Fruit fly (Drosophila melanogaster) whole organism, embryonic: ENCODE data around the gene Torsin.

Experiments used
- ATbp ChIP-seq: fragments of 200-800 bp; sonication (Bioruptor generic); optimal IDR thresholded peaks from 2 replicates; lab custom pipeline; 2017; ENCODE audit warnings: missing biosample characterization, mild to moderate bottlenecking, missing genetic modification characterization, missing genetic modification reagents
- Ada2b ChIP-seq: fragments of 200-800 bp; sonication (Bioruptor generic); IDR thresholded peaks from 2 replicates; pipeline ENCODE4 v1.3.6; 2022; ENCODE audit warnings: missing biosample characterization, missing genetic modification characterization
- Aef1 ChIP-seq: fragments of 200-800 bp; sonication (Bioruptor generic); IDR thresholded peaks from 3 replicates; pipeline ENCODE4 v1.3.6; 2022; ENCODE audit warnings: missing biosample characterization, missing genetic modification characterization
- Atf-2 ChIP-seq: fragments of 200-800 bp; sonication (Bioruptor generic); optimal IDR thresholded peaks from 2 replicates; lab custom pipeline; 2016; ENCODE audit warnings: missing biosample characterization, missing genetic modification characterization
- Atf6 ChIP-seq: fragments of 200-800 bp; sonication (Bioruptor generic); IDR thresholded peaks from 2 replicates; pipeline ENCODE4 v1.3.6; 2022; ENCODE audit warnings: missing biosample characterization, missing genetic modification characterization
- Awh ChIP-seq: fragments of 200-800 bp; sonication (Bioruptor generic); IDR thresholded peaks from 2 replicates; pipeline ENCODE4, ENCODE4 v1.3.6; 2022; ENCODE audit warnings: missing biosample characterization, missing genetic modification characterization
- BEAF-32 ChIP-seq: fragments of 200-800 bp; sonication (Bioruptor generic); optimal IDR thresholded peaks from 3 replicates; lab custom pipeline; 2017; ENCODE audit warnings: missing biosample characterization, missing genetic modification characterization, mild to moderate bottlenecking, moderate library complexity, missing genetic modification reagents
- BtbVII ChIP-seq: fragments of 200-800 bp; sonication (Bioruptor generic); optimal IDR thresholded peaks from 3 replicates; lab custom pipeline; 2017; ENCODE audit warnings: missing biosample characterization, mild to moderate bottlenecking, missing genetic modification characterization
- CG10267 ChIP-seq: fragments of 200-800 bp; sonication (Bioruptor generic); optimal IDR thresholded peaks from 2 replicates; lab custom pipeline; 2018; ENCODE audit warnings: missing biosample characterization, mild to moderate bottlenecking, missing genetic modification characterization, moderate library complexity
- CG11456 ChIP-seq: fragments of 200-800 bp; sonication (Bioruptor generic); IDR thresholded peaks from 3 replicates; pipeline ENCODE4 v1.3.6; 2022; ENCODE audit warnings: missing biosample characterization, missing genetic modification characterization
- CG15073 ChIP-seq: fragments of 200-800 bp; sonication (Bioruptor generic); optimal IDR thresholded peaks from 2 replicates; lab custom pipeline; 2016; ENCODE audit warnings: missing biosample characterization, missing genetic modification characterization
- CG16815 ChIP-seq: fragments of 200-800 bp; sonication (Bioruptor generic); optimal IDR thresholded peaks from 3 replicates; lab custom pipeline; 2017; ENCODE audit warnings: missing biosample characterization, mild to moderate bottlenecking, missing genetic modification characterization
- CG17186 ChIP-seq: fragments of 200-800 bp; sonication (Bioruptor generic); optimal IDR thresholded peaks from 3 replicates; lab custom pipeline; 2017; ENCODE audit warnings: missing biosample characterization, missing genetic modification reagents, missing genetic modification characterization
- CG17612 ChIP-seq: fragments of 200-800 bp; sonication (Bioruptor generic); IDR thresholded peaks from 2 replicates; pipeline ENCODE4 v1.3.6; 2022; ENCODE audit warnings: missing biosample characterization, missing genetic modification characterization
- CG1792 ChIP-seq: fragments of 200-800 bp; sonication (Bioruptor generic); optimal IDR thresholded peaks from 2 replicates; lab custom pipeline; 2016; ENCODE audit warnings: missing biosample characterization, missing genetic modification characterization
- CG1832 ChIP-seq: fragments of 200-800 bp; sonication (Bioruptor generic); optimal IDR thresholded peaks from 2 replicates; lab custom pipeline; 2017; ENCODE audit warnings: missing biosample characterization, mild to moderate bottlenecking, missing genetic modification characterization, inconsistent platforms
- CG2889 ChIP-seq: fragments of 200-800 bp; sonication (Bioruptor generic); IDR thresholded peaks from 3 replicates; pipeline ENCODE4 v1.3.6; 2022; ENCODE audit warnings: missing biosample characterization, missing genetic modification characterization
- CG30020 ChIP-seq: fragments of 200-800 bp; optimal IDR thresholded peaks from 2 replicates; lab custom pipeline; 2019; ENCODE audit warnings: missing biosample characterization, mild to moderate bottlenecking, missing genetic modification characterization, moderate library complexity
- CG43689 ChIP-seq: fragments of 200-800 bp; sonication (Bioruptor generic); IDR thresholded peaks from 2 replicates; pipeline ENCODE4 v1.3.6; 2022; ENCODE audit warnings: missing biosample characterization, missing genetic modification characterization
- CG4707 ChIP-seq: fragments of 200-800 bp; sonication (Bioruptor generic); optimal IDR thresholded peaks from 2 replicates; lab custom pipeline; 2018; ENCODE audit warnings: missing biosample characterization, mild to moderate bottlenecking, missing genetic modification characterization, moderate library complexity
- CG5953 ChIP-seq: fragments of 200-800 bp; sonication (Bioruptor generic); IDR thresholded peaks from 2 replicates; pipeline ENCODE4 v1.3.6; 2022; ENCODE audit warnings: missing biosample characterization, missing genetic modification characterization
- CG7745 ChIP-seq: fragments of 200-800 bp; sonication (Bioruptor generic); optimal IDR thresholded peaks from 2 replicates; lab custom pipeline; 2018; ENCODE audit warnings: missing biosample characterization, mild to moderate bottlenecking, missing genetic modification characterization, moderate library complexity
- CG7839 ChIP-seq: fragments of 200-800 bp; sonication (Bioruptor generic); optimal IDR thresholded peaks from 3 replicates; lab custom pipeline; 2018; ENCODE audit warnings: missing biosample characterization, mild to moderate bottlenecking, missing genetic modification characterization, moderate library complexity
- D19A ChIP-seq: fragments of 200-800 bp; optimal IDR thresholded peaks from 3 replicates; lab custom pipeline; 2019; ENCODE audit warnings: missing biosample characterization, mild to moderate bottlenecking, missing genetic modification characterization, moderate library complexity
- Deaf1 ChIP-seq: fragments of 200-800 bp; optimal IDR thresholded peaks from 3 replicates; lab custom pipeline; 2019; ENCODE audit warnings: missing biosample characterization, mild to moderate bottlenecking, missing genetic modification characterization, moderate library complexity
- Dip3 ChIP-seq: fragments of 200-800 bp; sonication (Bioruptor generic); optimal IDR thresholded peaks from 3 replicates; lab custom pipeline; 2016; ENCODE audit warnings: missing biosample characterization, missing genetic modification characterization
- HLH3B ChIP-seq: fragments of 200-800 bp; sonication (Bioruptor generic); IDR thresholded peaks from 2 replicates; pipeline ENCODE4 v1.3.6; 2022; ENCODE audit warnings: missing biosample characterization, missing genetic modification characterization
- Lpt ChIP-seq: fragments of >200 bp; optimal IDR thresholded peaks from 2 replicates; lab custom pipeline; 2018; ENCODE audit warnings: missing biosample characterization, missing genetic modification characterization
- NC2β ChIP-seq: fragments of 200-800 bp; sonication (Bioruptor generic); optimal IDR thresholded peaks from 2 replicates; lab custom pipeline; 2016; ENCODE audit warnings: missing biosample characterization, missing genetic modification characterization
- Optix ChIP-seq: fragments of 200-800 bp; sonication (Bioruptor generic); IDR thresholded peaks from 3 replicates; pipeline ENCODE4 v1.3.6; 2022; ENCODE audit warnings: missing biosample characterization, missing genetic modification characterization
- Rx ChIP-seq: fragments of 200-800 bp; sonication (Bioruptor generic); IDR thresholded peaks from 2 replicates; pipeline ENCODE4 v1.3.6; 2022; ENCODE audit warnings: missing biosample characterization, missing genetic modification characterization
- Xrp1 ChIP-seq: fragments of 200-800 bp; sonication (Bioruptor generic); IDR thresholded peaks from 2 replicates; pipeline ENCODE4 v1.3.6; 2022; ENCODE audit warnings: missing biosample characterization, missing genetic modification characterization
- ase ChIP-seq: fragments of 200-800 bp; sonication (Bioruptor generic); IDR thresholded peaks from 3 replicates; pipeline ENCODE4 v1.3.6; 2022; ENCODE audit warnings: missing biosample characterization, missing genetic modification characterization
- corto ChIP-seq: fragments of 200-800 bp; sonication (Bioruptor generic); optimal IDR thresholded peaks from 2 replicates; lab custom pipeline; 2016; ENCODE audit warnings: missing biosample characterization, mild to moderate bottlenecking, missing genetic modification characterization, moderate library complexity
- dmrt11E ChIP-seq: fragments of 200-800 bp; sonication (Bioruptor generic); optimal IDR thresholded peaks from 3 replicates; lab custom pipeline; 2018; ENCODE audit warnings: missing biosample characterization, mild to moderate bottlenecking, missing genetic modification characterization, moderate library complexity
- dpn ChIP-seq, 2 experiments: fragments of 200-800 bp; sonication (Bioruptor generic); optimal IDR thresholded peaks; 3 replicates each; lab custom pipeline; 2016; ENCODE audit warnings: missing biosample characterization in 2 of 2, missing genetic modification characterization in 2 of 2
- fd102C ChIP-seq: fragments of 200-800 bp; sonication (Bioruptor generic); optimal IDR thresholded peaks from 2 replicates; lab custom pipeline; 2018; ENCODE audit warnings: missing biosample characterization, mild to moderate bottlenecking, missing genetic modification characterization, moderate library complexity
- ham ChIP-seq: fragments of 200-800 bp; sonication (Bioruptor generic); IDR thresholded peaks from 2 replicates; pipeline ENCODE4 v1.3.6; 2022; ENCODE audit warnings: missing biosample characterization, missing genetic modification characterization
- hb ChIP-seq: fragments of 200-800 bp; sonication (Bioruptor generic); IDR thresholded peaks from 3 replicates; pipeline ENCODE4 v1.3.6; 2022; ENCODE audit warnings: missing biosample characterization, missing genetic modification characterization; ENCODE audit not compliant: partially characterized antibody
- kni ChIP-seq: fragments of 200-800 bp; sonication (Bioruptor generic); optimal IDR thresholded peaks from 3 replicates; lab custom pipeline; 2017; ENCODE audit warnings: mild to moderate bottlenecking, missing biosample characterization, missing genetic modification reagents, missing genetic modification characterization
- otp ChIP-seq: fragments of 200-800 bp; sonication (Bioruptor generic); IDR thresholded peaks from 3 replicates; pipeline ENCODE4, ENCODE4 v1.3.6; 2022; ENCODE audit warnings: missing biosample characterization, missing genetic modification characterization
- pfk ChIP-seq: fragments of 200-800 bp; sonication (Bioruptor generic); optimal IDR thresholded peaks from 2 replicates; lab custom pipeline; 2018; ENCODE audit warnings: missing biosample characterization, mild to moderate bottlenecking, missing genetic modification characterization, moderate library complexity
- psq ChIP-seq: fragments of 200-800 bp; sonication (Bioruptor generic); optimal IDR thresholded peaks from 2 replicates; lab custom pipeline; 2017; ENCODE audit warnings: missing biosample characterization, missing genetic modification characterization
- pzg ChIP-seq: fragments of 200-800 bp; sonication (Bioruptor generic); optimal IDR thresholded peaks from 3 replicates; lab custom pipeline; 2018; ENCODE audit warnings: missing biosample characterization, mild to moderate bottlenecking, missing genetic modification characterization, moderate library complexity
- ro ChIP-seq: fragments of 200-800 bp; sonication (Bioruptor generic); IDR thresholded peaks from 2 replicates; pipeline ENCODE4 v1.3.6; 2022; ENCODE audit warnings: missing biosample characterization, missing genetic modification characterization
- tio ChIP-seq: fragments of 200-800 bp; sonication (Bioruptor generic); optimal IDR thresholded peaks from 2 replicates; lab custom pipeline; 2017; ENCODE audit warnings: missing biosample characterization, missing genetic modification characterization, inconsistent platforms
- tna ChIP-seq: fragments of 200-800 bp; sonication (Bioruptor generic); IDR thresholded peaks from 2 replicates; pipeline ENCODE4 v1.3.6; 2022; ENCODE audit warnings: missing biosample characterization, missing genetic modification characterization; ENCODE audit not compliant: partially characterized antibody
- unpg ChIP-seq: fragments of 200-800 bp; sonication (Bioruptor generic); optimal IDR thresholded peaks from 3 replicates; lab custom pipeline; 2018; ENCODE audit warnings: missing biosample characterization, mild to moderate bottlenecking, missing genetic modification characterization, moderate library complexity
- wor ChIP-seq: fragments of 200-800 bp; sonication (Bioruptor generic); IDR thresholded peaks from 2 replicates; pipeline ENCODE4 v1.3.6; 2022; ENCODE audit warnings: missing biosample characterization, missing genetic modification characterization
- yki ChIP-seq: fragments of >200 bp; optimal IDR thresholded peaks from 3 replicates; lab custom pipeline; 2018
- zen ChIP-seq: fragments of 200-800 bp; sonication (Bioruptor generic); optimal IDR thresholded peaks from 3 replicates; lab custom pipeline; 2018; ENCODE audit warnings: missing biosample characterization, mild to moderate bottlenecking, missing genetic modification characterization, moderate library complexity
- zen2 ChIP-seq: fragments of 200-800 bp; sonication (Bioruptor generic); IDR thresholded peaks from 3 replicates; pipeline ENCODE4 v1.3.6; 2022; ENCODE audit warnings: missing biosample characterization, missing genetic modification characterization; ENCODE audit not compliant: partially characterized antibody

The Torsin gene

dm6 chrX:4635856-4636486 lies 13.9 kb downstream of the Torsin start, which contains the start of the genes Alms1a and pon (continued):
- no peak for TF ChIP-seq dpn (GFP tag; optimal IDR thresholded peaks at IDR 0.05; lab: Kevin White, UChicago)
- TF ChIP-seq tna (GFP tag; lab: Robert Waterston, UW) = peak; percentile 95
- TF ChIP-seq CG5953 (GFP tag; lab: Robert Waterston, UW) = no peak
- TF ChIP-seq Awh = no peak
- TF ChIP-seq CG30020 (tag; lab: Kevin White, UChicago) = no peak
- TF ChIP-seq CG10267 = peak; percentile 90
- no peak for TF ChIP-seq CG1832 (GFP tag; lab: Kevin White, UChicago)
- no peak for TF ChIP-seq Deaf1 (tag; lab: Kevin White, UChicago)
- no peak for TF ChIP-seq CG17612 (GFP tag; lab: Robert Waterston, UW)
- no peak for TF ChIP-seq Atf6 (GFP tag; lab: Robert Waterston, UW)
- no peak for TF ChIP-seq wor (GFP tag; lab: Robert Waterston, UW)
- TF ChIP-seq CG16815 (GFP tag; lab: Kevin White, UChicago) = no peak
- no peak for TF ChIP-seq kni (GFP tag; lab: Kevin White, UChicago)
- TF ChIP-seq CG4707 = no peak
- TF ChIP-seq Rx (GFP tag; lab: Robert Waterston, UW) = no peak
- TF ChIP-seq BEAF-32 (GFP tag; lab: Kevin White, UChicago) = peak; percentile 53
- TF ChIP-seq zen2 = peak; percentile 89
- TF ChIP-seq yki = no peak
- TF ChIP-seq CG17186 (GFP tag; lab: Kevin White, UChicago) = no peak
- TF ChIP-seq D19A (tag; lab: Kevin White, UChicago) = no peak
- no peak for TF ChIP-seq HLH3B (GFP tag; lab: Robert Waterston, UW)
- TF ChIP-seq tio = no peak
- TF ChIP-seq CG15073 (GFP tag; lab: Kevin White, UChicago) = no peak
- TF ChIP-seq pfk (GFP tag; lab: Kevin White, UChicago) = no peak
- TF ChIP-seq psq (GFP tag; lab: Kevin White, UChicago) = no peak
- no peak for TF ChIP-seq Lpt (GFP tag; lab: Kevin White, UChicago)
- no peak for TF ChIP-seq CG2889 (GFP tag; lab: Robert Waterston, UW)
- TF ChIP-seq otp (GFP tag; lab: Robert Waterston, UW) = no peak
- peak; percentile 15 for TF ChIP-seq pzg (GFP tag; lab: Kevin White, UChicago)
- TF ChIP-seq Atf-2 (GFP tag; lab: Kevin White, UChicago) = no peak
- no peak for TF ChIP-seq ro
- no peak for TF ChIP-seq CG7839 (tag; lab: Kevin White, UChicago)
- TF ChIP-seq zen (tag; lab: Kevin White, UChicago) = no peak
- TF ChIP-seq Dip3 (GFP tag; lab: Kevin White, UChicago) = no peak
- no peak for TF ChIP-seq Ada2b (GFP tag; lab: Robert Waterston, UW)
- TF ChIP-seq corto (GFP tag; lab: Kevin White, UChicago) = no peak
- TF ChIP-seq CG7745 (tag; lab: Kevin White, UChicago) = no peak
- TF ChIP-seq unpg (GFP tag; lab: Kevin White, UChicago) = no peak
- TF ChIP-seq BtbVII (GFP tag; lab: Kevin White, UChicago) = no peak
- TF ChIP-seq CG1792 (GFP tag; lab: Kevin White, UChicago) = no peak
- TF ChIP-seq Aef1 (GFP tag; lab: Robert Waterston, UW) = no peak
- TF ChIP-seq fd102C (GFP tag; lab: Kevin White, UChicago) = no peak
- no peak for TF ChIP-seq CG11456 (GFP tag; lab: Robert Waterston, UW)
- TF ChIP-seq ham (GFP tag; lab: Robert Waterston, UW) = no peak
- TF ChIP-seq ase (GFP tag; lab: Robert Waterston, UW) = no peak
- TF ChIP-seq ATbp (GFP tag; lab: Kevin White, UChicago) = no peak
- no peak for TF ChIP-seq NC2β (GFP tag; lab: Kevin White, UChicago)
- TF ChIP-seq CG43689 (GFP tag; lab: Robert Waterston, UW) = no peak
- TF ChIP-seq hb = peak; percentile 94
- TF ChIP-seq Optix (GFP tag; lab: Robert Waterston, UW) = no peak
- TF ChIP-seq dmrt11E (tag; lab: Kevin White, UChicago) = no peak
- no peak for TF ChIP-seq Xrp1 (GFP tag; lab: Robert Waterston, UW)
